Worm (Caenorhabditis elegans): ENCODE measurements around the gene Y7A5A.2.

DNA sequence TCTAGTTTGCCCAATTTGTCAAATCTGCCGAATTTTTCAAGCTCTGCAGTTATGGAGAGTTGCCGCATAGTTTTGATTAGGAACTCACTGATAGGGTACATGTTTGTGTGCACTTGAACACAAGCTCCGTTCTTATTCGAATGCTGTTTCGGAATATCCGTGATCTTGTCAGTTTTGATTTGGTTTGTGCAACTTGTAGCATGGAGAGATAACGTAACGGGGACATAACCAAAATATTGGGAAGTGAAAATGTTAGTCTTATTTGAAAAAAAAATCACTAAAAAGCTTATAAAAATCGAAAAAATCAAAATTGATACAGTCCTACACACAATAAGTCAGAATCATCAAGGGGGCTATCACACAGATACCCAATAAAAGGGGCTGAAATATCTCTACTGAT lies 9.5 kb upstream of the Y7A5A.2 start, which contains the start of gene Y7A5A.24:
- TF ChIP-seq bed-3 (GFP tag; optimal IDR thresholded peaks at IDR 0.05) (no peak), hlh-1 (tag; optimal IDR thresholded peaks at IDR 0.05) (no peak), flh-1 (GFP tag; optimal IDR thresholded peaks at IDR 0.05) (no peak), pha-4 (tag; optimal IDR thresholded peaks at IDR 0.05) (no peak), unc-62 (GFP tag; optimal IDR thresholded peaks at IDR 0.05) (no peak), unc-39 (tag; optimal IDR thresholded peaks at IDR 0.05) (no peak), ham-2 (GFP tag; optimal IDR thresholded peaks at IDR 0.05) (no peak), lin-13 (tag; optimal IDR thresholded peaks at IDR 0.05) (no peak), nhr-76 (tag; optimal IDR thresholded peaks at IDR 0.05) (no peak), mep-1 (tag; optimal IDR thresholded peaks at IDR 0.05) (no peak)

Data from whole organism, mixed stage, embryonic.